Worm (Caenorhabditis elegans) whole organism, early embryonic: Measurements from ENCODE around the gene hsd-2.

Experiments
- F13C5.2 ChIP-seq: sonication (generic microtip); optimal IDR thresholded peaks from 2 replicates; lab custom pipeline; 2017; ENCODE audit warnings: mild to moderate bottlenecking, missing genetic modification characterization, inconsistent platforms, missing compliant biosample characterization
- aly-1 ChIP-seq: sonication (generic microtip); optimal IDR thresholded peaks from 2 replicates; lab custom pipeline; 2016; ENCODE audit warnings: missing genetic modification characterization, missing compliant biosample characterization
- ama-1 ChIP-seq: fragments of 150-350 bp; optimal IDR thresholded peaks from 2 replicates; lab custom pipeline; 2014
- ceh-36 ChIP-seq: sonication (generic microtip); optimal IDR thresholded peaks from 2 replicates; lab custom pipeline; 2016; ENCODE audit warnings: missing genetic modification characterization, inconsistent platforms, missing compliant biosample characterization
- ets-7 ChIP-seq: sonication (generic microtip); optimal IDR thresholded peaks from 2 replicates; lab custom pipeline; 2016; ENCODE audit warnings: missing genotype, missing genetic modification characterization, missing compliant biosample characterization
- flt-1 ChIP-seq: fragments of 200-800 bp; sonication (Bioruptor generic); IDR thresholded peaks from 2 replicates; pipeline ENCODE4 v1.3.6; 2022; ENCODE audit warnings: missing genetic modification characterization, missing compliant biosample characterization
- hmg-4 ChIP-seq: fragments of 200-800 bp; sonication (Bioruptor generic); optimal IDR thresholded peaks from 2 replicates; lab custom pipeline; 2018; ENCODE audit warnings: mild to moderate bottlenecking, missing genetic modification characterization, missing compliant biosample characterization
- hnd-1 ChIP-seq: sonication (generic microtip); optimal IDR thresholded peaks from 2 replicates; lab custom pipeline; 2016; ENCODE audit warnings: missing genetic modification characterization, missing compliant biosample characterization
- scrt-1 ChIP-seq: fragments of 200-800 bp; sonication (Bioruptor generic); IDR thresholded peaks from 2 replicates; pipeline ENCODE4 v1.3.6; 2022; ENCODE audit warnings: missing genetic modification characterization, missing compliant biosample characterization

DNA sequence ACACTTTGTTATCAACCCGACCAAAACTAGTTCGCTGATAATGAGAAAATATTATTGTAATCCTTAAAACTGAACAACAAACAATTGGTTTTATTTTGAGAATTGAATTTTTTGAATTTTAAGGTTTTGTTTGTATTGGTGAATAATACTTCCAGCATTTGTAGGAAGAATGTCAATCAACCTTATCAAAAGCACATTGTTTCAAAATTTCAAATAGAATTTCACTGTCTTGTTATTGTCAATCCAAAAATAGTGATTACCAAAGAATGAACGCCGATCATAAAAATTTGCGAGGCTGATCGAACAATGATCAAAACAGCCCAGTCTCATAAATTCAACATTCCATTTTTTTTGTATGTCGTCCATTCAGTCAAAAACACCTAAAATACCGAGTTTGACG is 30.6 kb upstream of the hsd-2 start:
- TF ChIP-seq ama-1 (no peak), hnd-1 (tag; lab: Kevin White, UChicago) (no peak), ets-7 (tag; lab: Kevin White, UChicago) (no peak), F13C5.2 (tag; lab: Kevin White, UChicago) (no peak), flt-1 (no peak), ceh-36 (tag; lab: Kevin White, UChicago) (no peak), aly-1 (tag; lab: Kevin White, UChicago) (no peak), hmg-4 (GFP tag; lab: Kevin White, UChicago) (no peak), scrt-1 (no peak)
